Fruit fly (Drosophila melanogaster) whole organism, embryonic: ENCODE data around the gene Mvl.

Source experiments
- ATbp ChIP-seq: fragments of 200-800 bp; sonication (Bioruptor generic); optimal IDR thresholded peaks from 2 replicates; lab custom pipeline; 2017; ENCODE audit warnings: missing biosample characterization, mild to moderate bottlenecking, missing genetic modification characterization, missing genetic modification reagents
- CG10209 ChIP-seq: fragments of 200-800 bp; sonication (Bioruptor generic); optimal IDR thresholded peaks from 3 replicates; lab custom pipeline; 2017; ENCODE audit warnings: missing biosample characterization, mild to moderate bottlenecking, missing genetic modification characterization, missing genetic modification reagents
- CG10366 ChIP-seq: fragments of 200-800 bp; sonication (Bioruptor generic); IDR thresholded peaks from 2 replicates; pipeline ENCODE4 v1.3.6; 2022; ENCODE audit warnings: missing biosample characterization, missing genetic modification characterization
- CG11560 ChIP-seq: fragments of 200-800 bp; sonication (Bioruptor generic); IDR thresholded peaks from 3 replicates; pipeline ENCODE4 v1.3.6; 2022; ENCODE audit warnings: missing biosample characterization, missing genetic modification characterization
- CG12155 ChIP-seq: fragments of 200-800 bp; sonication (Bioruptor generic); optimal IDR thresholded peaks from 3 replicates; lab custom pipeline; 2016; ENCODE audit warnings: missing biosample characterization, missing genetic modification characterization
- CG1233 ChIP-seq: fragments of 200-800 bp; sonication (Bioruptor generic); optimal IDR thresholded peaks from 4 replicates; lab custom pipeline; 2018; ENCODE audit warnings: missing biosample characterization, mild to moderate bottlenecking, missing genetic modification characterization
- CG13287 ChIP-seq: fragments of 200-800 bp; sonication (Bioruptor generic); IDR thresholded peaks from 2 replicates; pipeline ENCODE4 v1.3.6; 2022; ENCODE audit warnings: missing biosample characterization, missing genetic modification characterization; ENCODE audit not compliant: partially characterized antibody
- CG14014 ChIP-seq: fragments of 200-800 bp; sonication (Bioruptor generic); IDR thresholded peaks from 2 replicates; pipeline ENCODE4 v1.3.6; 2022; ENCODE audit warnings: missing biosample characterization, missing genetic modification characterization
- CG14667 ChIP-seq: fragments of 200-800 bp; sonication (Bioruptor generic); IDR thresholded peaks from 2 replicates; pipeline ENCODE4 v1.3.6; 2022; ENCODE audit warnings: missing biosample characterization, missing genetic modification characterization
- CG16813 ChIP-seq: fragments of 200-800 bp; sonication (Bioruptor generic); IDR thresholded peaks from 3 replicates; pipeline ENCODE4 v1.3.6; 2022; ENCODE audit warnings: missing biosample characterization, missing genetic modification characterization; ENCODE audit not compliant: partially characterized antibody
- CG17912 ChIP-seq: fragments of 200-800 bp; sonication (Bioruptor generic); optimal IDR thresholded peaks from 2 replicates; lab custom pipeline; 2018; ENCODE audit warnings: missing biosample characterization, mild to moderate bottlenecking, missing genetic modification characterization
- CG2889 ChIP-seq: fragments of 200-800 bp; sonication (Bioruptor generic); IDR thresholded peaks from 3 replicates; pipeline ENCODE4 v1.3.6; 2022; ENCODE audit warnings: missing biosample characterization, missing genetic modification characterization
- CG3281 ChIP-seq: fragments of 200-800 bp; sonication (Bioruptor generic); optimal IDR thresholded peaks from 3 replicates; lab custom pipeline; 2017; ENCODE audit warnings: missing biosample characterization, mild to moderate bottlenecking, missing genetic modification characterization
- CG4617 ChIP-seq: fragments of 200-800 bp; sonication (Bioruptor generic); optimal IDR thresholded peaks from 3 replicates; lab custom pipeline; 2016; ENCODE audit warnings: missing biosample characterization, missing genetic modification characterization, borderline replicate concordance
- CG8388 ChIP-seq: fragments of 200-800 bp; sonication (Bioruptor generic); optimal IDR thresholded peaks from 2 replicates; lab custom pipeline; 2019; ENCODE audit warnings: missing biosample characterization, mild to moderate bottlenecking, missing genetic modification characterization, moderate library complexity
- CG8924 ChIP-seq: fragments of 200-800 bp; optimal IDR thresholded peaks from 3 replicates; lab custom pipeline; 2019; ENCODE audit warnings: missing biosample characterization, mild to moderate bottlenecking, missing genetic modification characterization, moderate library complexity
- CTCF ChIP-seq: fragments of 200-800 bp; sonication (Bioruptor generic); optimal IDR thresholded peaks from 2 replicates; lab custom pipeline; 2017; ENCODE audit warnings: missing biosample characterization, mild to moderate bottlenecking, missing genetic modification characterization, moderate library complexity
- D ChIP-seq, 2 experiments: fragments of 200-800 bp in 1 of 2; fragments of >200 bp in 1 of 2; sonication (Bioruptor generic) in 1 of 2; optimal IDR thresholded peaks; 2 replicates in 1 of 2; 3 replicates in 1 of 2; lab custom pipeline; 2017; ENCODE audit warnings: mild to moderate bottlenecking in 1 of 2, missing biosample characterization in 1 of 2, missing genetic modification characterization in 1 of 2, missing genetic modification reagents in 1 of 2
- Deaf1 ChIP-seq: fragments of 200-800 bp; optimal IDR thresholded peaks from 3 replicates; lab custom pipeline; 2019; ENCODE audit warnings: missing biosample characterization, mild to moderate bottlenecking, missing genetic modification characterization, moderate library complexity
- Dll ChIP-seq: fragments of 200-800 bp; sonication (Bioruptor generic); IDR thresholded peaks from 4 replicates; pipeline ENCODE4 v1.3.6; 2022; ENCODE audit warnings: missing biosample characterization, missing genetic modification characterization; ENCODE audit not compliant: partially characterized antibody
- Dref ChIP-seq: fragments of 200-800 bp; sonication (Bioruptor generic); IDR thresholded peaks from 2 replicates; pipeline ENCODE4 v1.3.6; 2022; ENCODE audit warnings: missing biosample characterization, missing genetic modification characterization
- E2f2 ChIP-seq: fragments of 200-800 bp; sonication (Bioruptor generic); IDR thresholded peaks from 2 replicates; pipeline ENCODE4 v1.3.6; 2022; ENCODE audit warnings: missing biosample characterization, missing genetic modification characterization
- Ets97D ChIP-seq: fragments of 200-800 bp; sonication (Bioruptor generic); optimal IDR thresholded peaks from 3 replicates; lab custom pipeline; 2016; ENCODE audit warnings: missing biosample characterization, missing genetic modification characterization
- Fer1 ChIP-seq: fragments of 200-800 bp; sonication (Bioruptor generic); optimal IDR thresholded peaks from 2 replicates; lab custom pipeline; 2017; ENCODE audit warnings: missing biosample characterization, mild to moderate bottlenecking, missing genetic modification characterization
- HLHmδ ChIP-seq: fragments of 200-800 bp; sonication (Bioruptor generic); optimal IDR thresholded peaks from 2 replicates; lab custom pipeline; 2018; ENCODE audit warnings: missing biosample characterization, mild to moderate bottlenecking, missing genetic modification characterization, moderate library complexity
- Kr ChIP-seq: fragments of 200-800 bp; sonication (Bioruptor generic); optimal IDR thresholded peaks from 2 replicates; lab custom pipeline; 2017; ENCODE audit warnings: missing biosample characterization, mild to moderate bottlenecking, missing genetic modification characterization
- Myb ChIP-seq: fragments of 200-800 bp; sonication (Bioruptor generic); optimal IDR thresholded peaks from 2 replicates; lab custom pipeline; 2016; ENCODE audit warnings: missing biosample characterization, missing genetic modification characterization
- NFAT ChIP-seq: fragments of 200-800 bp; sonication (Bioruptor generic); IDR thresholded peaks from 2 replicates; pipeline ENCODE4 v1.3.6; 2022; ENCODE audit warnings: missing biosample characterization, missing genetic modification characterization
- Opbp ChIP-seq: fragments of 200-800 bp; sonication (Bioruptor generic); IDR thresholded peaks from 3 replicates; pipeline ENCODE4 v1.3.6; 2022; ENCODE audit warnings: missing biosample characterization, missing genetic modification characterization; ENCODE audit not compliant: partially characterized antibody
- Spps ChIP-seq: fragments of 200-800 bp; sonication (Bioruptor generic); optimal IDR thresholded peaks from 2 replicates; lab custom pipeline; 2018; ENCODE audit warnings: missing biosample characterization, mild to moderate bottlenecking, missing genetic modification characterization
- Stat92E ChIP-seq, 3 experiments: fragments of >200 bp in 2 of 3; fragments of 200-800 bp in 1 of 3; sonication (Bioruptor generic) in 1 of 3; optimal IDR thresholded peaks; 2 replicates each; lab custom pipeline; 2017 to 2019; ENCODE audit warnings: missing biosample characterization in 3 of 3, missing genetic modification characterization in 3 of 3, mild to moderate bottlenecking in 1 of 3, moderate library complexity in 1 of 3
- YL-1 ChIP-seq: fragments of 200-800 bp; sonication (Bioruptor generic); optimal IDR thresholded peaks from 3 replicates; lab custom pipeline; 2017; ENCODE audit warnings: missing biosample characterization, mild to moderate bottlenecking, missing genetic modification characterization
- ap ChIP-seq: fragments of 200-800 bp; sonication (Bioruptor generic); IDR thresholded peaks from 2 replicates; pipeline ENCODE4 v1.3.6; 2022; ENCODE audit warnings: missing biosample characterization, missing genetic modification characterization
- bbx ChIP-seq: fragments of 200-800 bp; sonication (Bioruptor generic); IDR thresholded peaks from 2 replicates; pipeline ENCODE4 v1.3.6; 2022; ENCODE audit warnings: missing biosample characterization, missing genetic modification characterization; ENCODE audit not compliant: partially characterized antibody
- br ChIP-seq: fragments of >200 bp; optimal IDR thresholded peaks from 2 replicates; lab custom pipeline; 2017
- disco-r ChIP-seq: fragments of 200-800 bp; sonication (Bioruptor generic); optimal IDR thresholded peaks from 2 replicates; lab custom pipeline; 2016; ENCODE audit warnings: missing biosample characterization, missing genetic modification characterization
- dmrt11E ChIP-seq: fragments of 200-800 bp; sonication (Bioruptor generic); optimal IDR thresholded peaks from 3 replicates; lab custom pipeline; 2018; ENCODE audit warnings: missing biosample characterization, mild to moderate bottlenecking, missing genetic modification characterization, moderate library complexity
- eve ChIP-seq, 2 experiments: fragments of >200 bp; optimal IDR thresholded peaks; 2 replicates each; lab custom pipeline; 2017; ENCODE audit warnings: missing biosample characterization in 2 of 2, missing genetic modification characterization in 2 of 2
- grn ChIP-seq: fragments of 200-800 bp; sonication (Bioruptor generic); optimal IDR thresholded peaks from 3 replicates; lab custom pipeline; 2017; ENCODE audit warnings: missing biosample characterization, missing genetic modification characterization
- kah ChIP-seq: fragments of 200-800 bp; sonication (Bioruptor generic); optimal IDR thresholded peaks from 2 replicates; lab custom pipeline; 2018; ENCODE audit warnings: missing biosample characterization, mild to moderate bottlenecking, missing genetic modification characterization
- knrl ChIP-seq: fragments of 200-800 bp; sonication (Bioruptor generic); IDR thresholded peaks from 3 replicates; pipeline ENCODE4 v1.3.6; 2022; ENCODE audit warnings: missing biosample characterization, missing genetic modification characterization; ENCODE audit not compliant: partially characterized antibody
- nerfin-1 ChIP-seq: fragments of 200-800 bp; sonication (Bioruptor generic); optimal IDR thresholded peaks from 3 replicates; lab custom pipeline; 2019; ENCODE audit warnings: missing biosample characterization, mild to moderate bottlenecking, missing genetic modification characterization, moderate library complexity
- pfk ChIP-seq: fragments of 200-800 bp; sonication (Bioruptor generic); optimal IDR thresholded peaks from 2 replicates; lab custom pipeline; 2018; ENCODE audit warnings: missing biosample characterization, mild to moderate bottlenecking, missing genetic modification characterization, moderate library complexity
- rib ChIP-seq: fragments of 200-800 bp; sonication (Bioruptor generic); IDR thresholded peaks from 2 replicates; pipeline ENCODE4 v1.3.6; 2022; ENCODE audit warnings: missing biosample characterization, missing genetic modification characterization
- sens ChIP-seq: fragments of 200-800 bp; sonication (Bioruptor generic); peaks from one replicate; lab custom pipeline; 2016; ENCODE audit warnings: missing biosample characterization, missing genetic modification characterization
- tll ChIP-seq, 2 experiments: fragments of 200-800 bp in 1 of 2; fragments of >200 bp in 1 of 2; sonication (Bioruptor generic) in 1 of 2; optimal IDR thresholded peaks; 2 replicates each; lab custom pipeline; 2017 to 2019; ENCODE audit warnings: missing biosample characterization in 2 of 2, missing genetic modification characterization in 2 of 2, mild to moderate bottlenecking in 1 of 2, moderate library complexity in 1 of 2
- tna ChIP-seq: fragments of 200-800 bp; sonication (Bioruptor generic); IDR thresholded peaks from 2 replicates; pipeline ENCODE4 v1.3.6; 2022; ENCODE audit warnings: missing biosample characterization, missing genetic modification characterization; ENCODE audit not compliant: partially characterized antibody
- tx ChIP-seq: fragments of 200-800 bp; sonication (Bioruptor generic); optimal IDR thresholded peaks from 2 replicates; lab custom pipeline; 2016; ENCODE audit warnings: missing biosample characterization, missing genetic modification characterization

The Mvl gene

DNA sequence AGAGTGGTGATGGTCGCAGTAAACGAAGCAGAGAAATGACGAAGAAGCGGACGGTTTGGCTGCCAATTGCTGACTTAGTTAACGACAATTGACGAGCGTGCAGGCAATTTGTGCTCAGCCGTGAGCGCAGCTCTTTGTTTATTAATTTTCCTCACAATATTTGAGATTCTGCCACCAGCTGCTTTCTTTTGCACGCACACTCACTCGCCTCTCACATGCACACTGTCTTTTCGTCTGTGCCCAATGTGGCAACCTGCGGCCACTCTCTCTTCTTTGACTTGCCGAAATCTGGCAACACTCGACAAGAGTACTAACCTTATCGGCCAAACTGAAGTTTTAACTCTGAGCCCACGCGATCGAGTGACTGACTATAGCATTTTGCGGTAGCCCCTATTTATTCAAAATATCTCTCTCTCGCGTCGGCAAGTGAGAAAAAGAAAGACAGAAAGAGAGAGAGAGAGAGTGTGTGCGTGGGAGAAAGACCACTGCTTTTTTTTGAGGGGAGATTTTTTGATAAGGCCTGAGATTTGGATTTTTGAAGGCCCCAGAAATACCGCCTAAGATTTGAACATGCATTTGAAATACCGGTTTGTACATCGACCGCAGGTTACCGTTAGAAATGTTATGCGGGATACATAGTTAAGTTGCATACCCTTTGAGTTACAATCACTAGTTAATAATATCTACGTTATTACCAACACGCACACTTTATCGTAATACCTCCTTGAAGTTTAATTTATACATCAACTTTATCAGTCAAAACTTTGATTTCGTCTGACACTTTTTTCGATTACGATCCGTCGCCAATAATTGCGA is at the start of gene Mvl:
Gene Mvl (minus strand): TSS at position 371 of the 816 bp plus-strand sequence.
- TF ChIP-seq nerfin-1 (tag; lab: Kevin White, UChicago) = no peak
- peak in 1 of 2 experiments; percentile 82 for TF ChIP-seq tll (GFP tag; optimal IDR thresholded peaks at IDR 0.05; lab: Kevin White, UChicago)
- no peak for TF ChIP-seq CG10209
- no peak for TF ChIP-seq ap (GFP tag; lab: Robert Waterston, UW)
- no peak for TF ChIP-seq CG3281 (GFP tag; lab: Kevin White, UChicago)
- no peak for TF ChIP-seq CG14667 (GFP tag; lab: Robert Waterston, UW)
- TF ChIP-seq E2f2 (GFP tag; lab: Robert Waterston, UW) = peak; percentile 82; the same call in 1 of the 2 replicates
- peak; percentile 38; the same call in 1 of the 2 replicates for TF ChIP-seq bbx
- TF ChIP-seq NFAT (GFP tag; lab: Robert Waterston, UW) = no peak
- no peak; the same call in 1 of the 2 replicates for TF ChIP-seq rib (GFP tag; lab: Robert Waterston, UW)
- TF ChIP-seq CG12155 (GFP tag; lab: Kevin White, UChicago) = no peak
- TF ChIP-seq tx = peak; percentile 19
- peak; percentile 62 for TF ChIP-seq CG4617 (GFP tag; lab: Kevin White, UChicago)
- no peak for TF ChIP-seq CG14014 (GFP tag; lab: Robert Waterston, UW)
- TF ChIP-seq tna (GFP tag; lab: Robert Waterston, UW) = 0 out of 2 replicates have a peak, but pooled peaks have one; percentile 19
- no peak for TF ChIP-seq br (lab: Kevin White, UChicago)
- peak; percentile 26 for TF ChIP-seq kah (GFP tag; lab: Kevin White, UChicago)
- no peak for TF ChIP-seq CG16813 (GFP tag; lab: Robert Waterston, UW)
- TF ChIP-seq CG11560 (tag; lab: Robert Waterston, UW) = no peak
- TF ChIP-seq ATbp = peak; percentile 55
- no peak for TF ChIP-seq D (optimal IDR thresholded peaks at IDR 0.05; lab: Kevin White, UChicago)
- TF ChIP-seq D (GFP tag; optimal IDR thresholded peaks at IDR 0.05; lab: Kevin White, UChicago) = no peak
- TF ChIP-seq Kr (GFP tag; lab: Kevin White, UChicago) = no peak
- no peak for TF ChIP-seq CG2889
- TF ChIP-seq Dref (GFP tag; lab: Robert Waterston, UW) = no peak
- TF ChIP-seq pfk (GFP tag; lab: Kevin White, UChicago) = peak; percentile 30
- TF ChIP-seq Stat92E (GFP tag; optimal IDR thresholded peaks at IDR 0.05; lab: Kevin White, UChicago) = peak in 1 of 3 experiments; percentile 14
- TF ChIP-seq Opbp (GFP tag; lab: Robert Waterston, UW) = 0 out of 3 replicates have a peak, but pooled peaks have one; percentile 54
- no peak for TF ChIP-seq CG10366
- peak; percentile 38 for TF ChIP-seq Deaf1 (tag; lab: Kevin White, UChicago)
- TF ChIP-seq sens (GFP tag; lab: Kevin White, UChicago) = peak; percentile 90
- TF ChIP-seq Fer1 = peak; percentile 29
- TF ChIP-seq disco-r (GFP tag; lab: Kevin White, UChicago) = no peak
- TF ChIP-seq YL-1 = peak; percentile 22
- 0 out of 2 replicates have a peak, but pooled peaks have one; percentile 41 for TF ChIP-seq CG13287 (GFP tag; lab: Robert Waterston, UW)
- TF ChIP-seq Ets97D (GFP tag; lab: Kevin White, UChicago) = peak; percentile 48
- TF ChIP-seq dmrt11E (tag; lab: Kevin White, UChicago) = no peak
- peak; percentile 43 for TF ChIP-seq HLHmδ (GFP tag; lab: Kevin White, UChicago)
- 0 out of 4 replicates have a peak, but pooled peaks have one; percentile 32 for TF ChIP-seq Dll
- TF ChIP-seq CG8924 = peak; percentile 22
- peak; percentile 30 for TF ChIP-seq CTCF (GFP tag; lab: Kevin White, UChicago)
- TF ChIP-seq CG1233 (GFP tag; lab: Kevin White, UChicago) = no peak
- TF ChIP-seq eve (GFP tag; optimal IDR thresholded peaks at IDR 0.05; lab: Kevin White, UChicago) = peak in 1 of 2 experiments; percentile 73
- peak; percentile 23 for TF ChIP-seq CG17912
- peak; percentile 6 for TF ChIP-seq Spps (tag; lab: Kevin White, UChicago)
- TF ChIP-seq Myb = peak; percentile 88
- peak; percentile 99 for TF ChIP-seq grn (GFP tag; lab: Kevin White, UChicago)
- TF ChIP-seq knrl (GFP tag; lab: Robert Waterston, UW) = no peak
- no peak for TF ChIP-seq CG8388 (GFP tag; lab: Kevin White, UChicago)
